Worm (Caenorhabditis elegans): Measurements from ENCODE around the gene F58H1.8.

DNA sequence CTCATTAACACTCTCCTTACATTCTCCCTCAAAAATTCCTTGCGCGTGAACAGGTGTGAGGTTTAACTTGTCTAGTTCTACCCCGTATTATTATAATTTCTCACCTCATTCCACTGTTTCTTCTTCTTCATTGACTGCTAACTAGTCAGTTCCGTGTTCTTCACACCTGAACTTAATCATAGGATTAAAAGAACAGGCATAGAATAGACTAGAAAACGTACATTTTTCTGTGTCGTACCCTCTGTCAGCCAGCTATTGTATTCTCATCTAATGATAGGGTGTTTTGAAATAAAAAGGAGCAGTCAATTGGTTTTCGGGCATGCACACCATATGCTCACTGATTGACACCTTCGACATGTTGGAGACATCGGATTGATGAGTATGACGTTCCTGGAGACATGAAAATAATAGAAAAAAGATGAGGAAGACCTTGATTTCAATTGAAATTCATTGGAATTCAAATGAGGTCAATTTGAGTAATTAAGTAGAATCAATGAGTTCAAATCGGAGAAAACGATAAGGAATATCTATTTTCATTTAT, 12.5 kb downstream of the F58H1.8 start:
- TF ChIP-seq flh-1 (GFP tag; optimal IDR thresholded peaks at IDR 0.05): no peak
- peak; percentile 83 for TF ChIP-seq unc-62 (GFP tag; optimal IDR thresholded peaks at IDR 0.05)
- no peak for TF ChIP-seq nhr-76 (tag; optimal IDR thresholded peaks at IDR 0.05)
- no peak for TF ChIP-seq ztf-11 (tag; optimal IDR thresholded peaks at IDR 0.05)
- no peak for TF ChIP-seq elt-1 (tag; optimal IDR thresholded peaks at IDR 0.05; ENCODE audit: borderline replicate concordance, insufficient read depth)
- TF ChIP-seq sem-2 (GFP tag; optimal IDR thresholded peaks at IDR 0.05): no peak
